Fruit fly (Drosophila melanogaster): Measurements from ENCODE around the gene CG10492.

The CG10492 gene

dm6 chr2L:19101744-19102143 lies 47.9 kb downstream of the CG10492 start, which contains the start of the genes CG17344 and CG43731:
Gene CG17344 (plus strand): TSS chr2L:19102044.
Gene CG43731 (plus strand): TSS chr2L:19102044.
- TF ChIP-seq insv (optimal IDR thresholded peaks at IDR 0.05) (no peak), psq (optimal IDR thresholded peaks at IDR 0.05) (no peak), Sin3A (optimal IDR thresholded peaks at IDR 0.05) (no peak), ttk (optimal IDR thresholded peaks at IDR 0.05) (no peak), h (optimal IDR thresholded peaks at IDR 0.05) (no peak), Myc (optimal IDR thresholded peaks at IDR 0.05) (no peak)

dm6 chr2L:19103176-19103921 lies 49.5 kb downstream of the CG10492 start:
- TF ChIP-seq Sin3A (optimal IDR thresholded peaks at IDR 0.05) = no peak
- TF ChIP-seq ttk (optimal IDR thresholded peaks at IDR 0.05) = no peak
- TF ChIP-seq Myc (optimal IDR thresholded peaks at IDR 0.05) = no peak
- no peak for TF ChIP-seq insv (optimal IDR thresholded peaks at IDR 0.05)
- no peak for TF ChIP-seq h (optimal IDR thresholded peaks at IDR 0.05)
- TF ChIP-seq psq (optimal IDR thresholded peaks at IDR 0.05) = no peak

- TF ChIP-seq Sin3A (optimal IDR thresholded peaks at IDR 0.05) (no peak), insv (optimal IDR thresholded peaks at IDR 0.05) (no peak), psq (optimal IDR thresholded peaks at IDR 0.05) (no peak), ttk (optimal IDR thresholded peaks at IDR 0.05) (no peak), Myc (optimal IDR thresholded peaks at IDR 0.05) (no peak), h (optimal IDR thresholded peaks at IDR 0.05) (no peak)
Observed at dm6 chr2L:19104383-19104782, 50.5 kb downstream of the CG10492 start.

DNA sequence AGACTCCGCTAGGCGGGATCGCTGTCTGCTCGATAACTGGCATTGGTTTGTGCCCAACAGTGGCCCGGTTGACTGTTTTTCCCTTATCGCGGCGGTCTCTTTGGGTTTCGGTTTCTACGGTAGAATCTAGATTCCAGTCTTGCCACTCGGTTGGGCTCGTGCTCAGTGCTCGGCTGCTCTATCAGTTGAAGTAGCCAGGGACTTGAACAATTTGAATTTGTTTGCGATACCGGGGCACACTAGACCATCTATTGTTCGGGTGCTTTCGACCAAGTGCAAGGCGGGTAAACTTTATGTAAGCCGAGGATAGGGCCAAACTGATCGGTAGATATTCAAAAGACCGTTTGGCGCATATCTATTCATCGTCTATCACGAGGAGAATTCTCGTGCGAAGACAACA lies 52.4 kb downstream of the CG10492 start:
- TF ChIP-seq Sin3A (optimal IDR thresholded peaks at IDR 0.05) (no peak), Myc (optimal IDR thresholded peaks at IDR 0.05) (no peak)
